Worm (Caenorhabditis elegans) whole organism, young adult: ENCODE measurements around the gene F27E5.5.
A peak's percentile ranks its signal among the peaks of the same experiment; 100 is the strongest.

ENCODE experiments used
- F33H1.4 ChIP-seq: fragments of 200-800 bp; sonication (Bioruptor generic); IDR thresholded peaks from 2 replicates; pipeline ENCODE4 v1.3.6; 2022; ENCODE audit warnings: missing genetic modification reagents, missing genetic modification characterization, missing compliant biosample characterization
- K11D2.4 ChIP-seq: fragments of 200-800 bp; sonication (Bioruptor generic); IDR thresholded peaks from 2 replicates; pipeline ENCODE4 v1.3.6; 2022; ENCODE audit warnings: missing genetic modification reagents, missing genetic modification characterization, missing compliant biosample characterization
- Y56A3A.18 ChIP-seq: fragments of 200-800 bp; sonication (Bioruptor generic); IDR thresholded peaks from 2 replicates; pipeline ENCODE4 v1.3.6; 2022; ENCODE audit warnings: missing genetic modification reagents, missing genetic modification characterization, missing compliant biosample characterization
- ama-1 ChIP-seq, 3 experiments: fragments of 150-350 bp in 1 of 3; sonication (generic microtip) in 2 of 3; optimal IDR thresholded peaks; 2 replicates each; lab custom pipeline; 2014 to 2018; ENCODE audit warnings: missing biosample characterization in 2 of 3, missing genetic modification characterization in 2 of 3, missing genetic modification reagents in 2 of 3
- aptf-2 ChIP-seq: fragments of 200-800 bp; sonication (Bioruptor generic); conservative IDR thresholded peaks from 2 replicates; pipeline ENCODE4 v1.3.6; 2022; ENCODE audit warnings: missing genetic modification reagents, missing genetic modification characterization, missing compliant biosample characterization
- atf-7 ChIP-seq: sonication (generic microtip); optimal IDR thresholded peaks from 2 replicates; lab custom pipeline; 2017; ENCODE audit warnings: mild to moderate bottlenecking, missing genetic modification characterization, missing compliant biosample characterization
- attf-5 ChIP-seq: fragments of 200-800 bp; sonication (Bioruptor generic); optimal IDR thresholded peaks from 2 replicates; lab custom pipeline; 2018; ENCODE audit warnings: mild to moderate bottlenecking, missing genetic modification characterization, missing compliant biosample characterization
- attf-6 ChIP-seq: fragments of 200-800 bp; sonication (Bioruptor generic); IDR thresholded peaks from 2 replicates; pipeline ENCODE4 v1.3.6; 2022; ENCODE audit warnings: missing genetic modification reagents, missing genetic modification characterization, missing compliant biosample characterization
- bed-2 ChIP-seq: fragments of 200-800 bp; sonication (Bioruptor generic); IDR thresholded peaks from 2 replicates; pipeline ENCODE4 v1.3.6; 2022; ENCODE audit warnings: missing genetic modification reagents, missing genetic modification characterization, missing compliant biosample characterization
- ceh-40 ChIP-seq: fragments of 200-800 bp; sonication (Bioruptor generic); IDR thresholded peaks from 2 replicates; pipeline ENCODE4 v1.3.6; 2022; ENCODE audit warnings: missing genetic modification characterization, missing compliant biosample characterization
- ceh-91 ChIP-seq: fragments of 200-800 bp; sonication (Bioruptor generic); IDR thresholded peaks from 2 replicates; pipeline ENCODE4 v1.3.6; 2022; ENCODE audit warnings: missing genetic modification reagents, missing genetic modification characterization, missing compliant biosample characterization
- die-1 ChIP-seq: sonication (generic microtip); optimal IDR thresholded peaks from 2 replicates; lab custom pipeline; 2016; ENCODE audit warnings: missing genotype, mild to moderate bottlenecking, missing genetic modification characterization, missing compliant biosample characterization
- efl-1 ChIP-seq: fragments of 150-350 bp; optimal IDR thresholded peaks from 2 replicates; lab custom pipeline; 2014; ENCODE audit warnings: missing biosample characterization, missing genetic modification reagents, missing genetic modification characterization
- egrh-3 ChIP-seq: fragments of 200-800 bp; sonication (Bioruptor generic); IDR thresholded peaks from 2 replicates; pipeline ENCODE4 v1.3.6; 2022; ENCODE audit warnings: missing genetic modification reagents, missing genetic modification characterization, missing compliant biosample characterization
- gei-17 ChIP-seq: fragments of 200-800 bp; sonication (Bioruptor generic); optimal IDR thresholded peaks from 2 replicates; lab custom pipeline; 2018; ENCODE audit warnings: mild to moderate bottlenecking, missing genetic modification characterization, missing compliant biosample characterization
- him-1 ChIP-seq: sonication (generic microtip); optimal IDR thresholded peaks from 2 replicates; lab custom pipeline; 2016; ENCODE audit warnings: missing genotype, missing genetic modification reagents, missing genetic modification characterization, missing compliant biosample characterization
- hlh-26 ChIP-seq: fragments of 200-800 bp; sonication (Bioruptor generic); conservative IDR thresholded peaks from 2 replicates; pipeline ENCODE4 v1.3.6; 2022; ENCODE audit warnings: missing genetic modification reagents, missing genetic modification characterization, missing compliant biosample characterization
- hmg-20 ChIP-seq: fragments of 200-800 bp; sonication (Bioruptor generic); IDR thresholded peaks from 2 replicates; pipeline ENCODE4 v1.3.6; 2022; ENCODE audit warnings: missing genetic modification reagents, missing genetic modification characterization, missing compliant biosample characterization
- lag-1 ChIP-seq: fragments of 200-800 bp; sonication (Bioruptor generic); IDR thresholded peaks from 2 replicates; pipeline ENCODE4 v1.3.6; 2022; ENCODE audit warnings: missing genetic modification reagents, missing genetic modification characterization, missing compliant biosample characterization
- let-526 ChIP-seq: fragments of 200-800 bp; sonication (Bioruptor generic); IDR thresholded peaks from 2 replicates; pipeline ENCODE4 v1.3.6; 2022; ENCODE audit warnings: missing genetic modification reagents, missing genetic modification characterization, missing compliant biosample characterization
- let-607 ChIP-seq, 2 experiments: fragments of 200-800 bp in 1 of 2; sonication (Bioruptor generic) in 1 of 2; sonication (generic microtip) in 1 of 2; optimal IDR thresholded peaks; 2 replicates each; lab custom pipeline; 2016 to 2018; ENCODE audit warnings: mild to moderate bottlenecking in 2 of 2, missing compliant biosample characterization in 2 of 2, missing genetic modification characterization in 2 of 2, moderate library complexity in 2 of 2, missing genotype in 1 of 2
- lin-35 ChIP-seq, 3 experiments: fragments of 150-350 bp in 2 of 3; sonication (generic microtip) in 1 of 3; optimal IDR thresholded peaks; 2 replicates each; lab custom pipeline; 2014 to 2018; ENCODE audit warnings: missing biosample characterization in 3 of 3, missing genetic modification characterization in 3 of 3, missing genetic modification reagents in 3 of 3
- madf-6 ChIP-seq: fragments of 200-800 bp; sonication (Bioruptor generic); IDR thresholded peaks from 2 replicates; pipeline ENCODE4 v1.3.6; 2022; ENCODE audit warnings: missing genetic modification reagents, missing genetic modification characterization, missing compliant biosample characterization
- mel-28 ChIP-seq: sonication (generic microtip); optimal IDR thresholded peaks from 2 replicates; lab custom pipeline; 2016; ENCODE audit warnings: borderline replicate concordance, mild to moderate bottlenecking, missing genetic modification characterization, missing compliant biosample characterization
- mxl-1 ChIP-seq: sonication (generic microtip); optimal IDR thresholded peaks from 2 replicates; lab custom pipeline; 2016; ENCODE audit warnings: missing genetic modification characterization, missing compliant biosample characterization
- nfya-1 ChIP-seq: sonication (generic microtip); optimal IDR thresholded peaks from 2 replicates; lab custom pipeline; 2017; ENCODE audit warnings: antibody characterized with exemption, missing compliant biosample characterization, missing genetic modification characterization, borderline replicate concordance; ENCODE audit not compliant: insufficient read depth
- nfyb-1 ChIP-seq: fragments of 200-800 bp; sonication (Bioruptor generic); IDR thresholded peaks from 2 replicates; pipeline ENCODE4 v1.3.6; 2022; ENCODE audit warnings: missing genetic modification reagents, missing genetic modification characterization, missing compliant biosample characterization
- nhr-80 ChIP-seq: sonication (generic microtip); optimal IDR thresholded peaks from 2 replicates; lab custom pipeline; 2016; ENCODE audit warnings: missing genetic modification characterization, missing compliant biosample characterization
- pha-4 ChIP-seq: fragments of 150-350 bp; sonication (generic microtip); optimal IDR thresholded peaks from 2 replicates; lab custom pipeline; 2014; ENCODE audit warnings: missing biosample characterization, missing genetic modification reagents, missing genetic modification characterization
- rcor-1 ChIP-seq: fragments of 200-800 bp; sonication (Bioruptor generic); IDR thresholded peaks from 2 replicates; pipeline ENCODE4 v1.3.6; 2022; ENCODE audit warnings: missing genetic modification reagents, missing genetic modification characterization, missing compliant biosample characterization
- repo-1 ChIP-seq: sonication (generic microtip); optimal IDR thresholded peaks from 2 replicates; lab custom pipeline; 2017; ENCODE audit warnings: mild to moderate bottlenecking, missing genetic modification characterization, missing compliant biosample characterization
- rpc-1 ChIP-seq, 2 experiments: fragments of 150-350 bp in 1 of 2; sonication (generic microtip) in 1 of 2; optimal IDR thresholded peaks; 2 replicates each; lab custom pipeline; 2014 to 2018; ENCODE audit warnings: missing biosample characterization in 1 of 2, missing genetic modification characterization in 1 of 2, missing genetic modification reagents in 1 of 2, missing genotype in 1 of 2
- snpc-1.1 ChIP-seq: sonication (generic microtip); optimal IDR thresholded peaks from 2 replicates; lab custom pipeline; 2017; ENCODE audit warnings: missing genetic modification characterization, mild to moderate bottlenecking, missing compliant biosample characterization, antibody characterized with exemption, moderate library complexity, missing genotype, missing genetic modification reagents; ENCODE audit not compliant: insufficient read depth
- ztf-26 ChIP-seq: sonication (generic microtip); optimal IDR thresholded peaks from 2 replicates; lab custom pipeline; 2017; ENCODE audit warnings: missing genetic modification characterization, missing compliant biosample characterization
- ztf-3 ChIP-seq: fragments of 200-800 bp; sonication (Bioruptor generic); optimal IDR thresholded peaks from 2 replicates; lab custom pipeline; 2018; ENCODE audit warnings: mild to moderate bottlenecking, missing genetic modification characterization, missing compliant biosample characterization

Gene F27E5.5

ce11 chrII:10144092-10144491, 12.4 kb upstream of the F27E5.5 start, which contains the start of gene F27E5.3:
TSS of gene F27E5.3 (minus strand) at chrII:10144192.
- TF ChIP-seq pha-4 (tag; lab: Kevin White, UChicago) (no peak), hmg-20 (no peak), lag-1 (GFP tag; lab: Robert Waterston, UW) (no peak), F33H1.4 (no peak), ama-1 (optimal IDR thresholded peaks at IDR 0.05; lab: Kevin White, UChicago) (no peak), ama-1 (GFP tag; optimal IDR thresholded peaks at IDR 0.05; lab: Kevin White, UChicago) (no peak), nfyb-1 (GFP tag; lab: Robert Waterston, UW) (no peak), lin-35 (GFP tag; optimal IDR thresholded peaks at IDR 0.05; lab: Kevin White, UChicago) (no peak), egrh-3 (GFP tag; lab: Robert Waterston, UW) (no peak), ztf-26 (no peak), atf-7 (tag; lab: Kevin White, UChicago) (no peak), ceh-91 (GFP tag; lab: Robert Waterston, UW) (no peak), rpc-1 (optimal IDR thresholded peaks at IDR 0.05; lab: Kevin White, UChicago) (no peak), rpc-1 (tag; optimal IDR thresholded peaks at IDR 0.05; lab: Kevin White, UChicago) (no peak), aptf-2 (GFP tag; lab: Robert Waterston, UW) (no peak), die-1 (tag; lab: Kevin White, UChicago) (no peak), let-607 (tag; optimal IDR thresholded peaks at IDR 0.05; lab: Kevin White, UChicago) (no peak), ztf-3 (GFP tag; lab: Kevin White, UChicago) (no peak), bed-2 (no peak), rcor-1 (no peak), snpc-1.1 (no peak)
- TF ChIP-seq, all 124 proteins: peak for 0

ce11 chrII:10139177-10139640, 7.5 kb upstream of the F27E5.5 start, which contains the start of gene asah-2:
TSS of gene asah-2 (plus strand) at chrII:10139590.
- TF ChIP-seq lag-1 (GFP tag; lab: Robert Waterston, UW): no peak
- no peak for TF ChIP-seq die-1 (tag; lab: Kevin White, UChicago)
- TF ChIP-seq nhr-80: peak; percentile 68
- no peak for TF ChIP-seq hlh-26 (GFP tag; lab: Robert Waterston, UW)
- TF ChIP-seq aptf-2 (GFP tag; lab: Robert Waterston, UW): no peak
- no peak for TF ChIP-seq him-1 (tag; lab: Kevin White, UChicago)
- TF ChIP-seq mel-28 (tag; lab: Kevin White, UChicago): no peak
- TF ChIP-seq gei-17 (GFP tag; lab: Kevin White, UChicago): no peak

ce11 chrII:10137358-10137757, 5.7 kb upstream of the F27E5.5 start, which contains the start of gene phg-1:
TSS of gene phg-1 (plus strand) at chrII:10137658.
- TF ChIP-seq ceh-40 (GFP tag; lab: Robert Waterston, UW) (no peak), K11D2.4 (GFP tag; lab: Robert Waterston, UW) (no peak), efl-1 (GFP tag; lab: Kevin White, UChicago) (no peak), hlh-26 (GFP tag; lab: Robert Waterston, UW) (no peak), nfya-1 (tag; lab: Kevin White, UChicago) (no peak), attf-5 (GFP tag; lab: Kevin White, UChicago) (no peak), repo-1 (tag; lab: Kevin White, UChicago) (no peak), attf-6 (GFP tag; lab: Robert Waterston, UW) (no peak), Y56A3A.18 (GFP tag; lab: Robert Waterston, UW) (no peak), rcor-1 (no peak), mxl-1 (tag; lab: Kevin White, UChicago) (no peak), aptf-2 (GFP tag; lab: Robert Waterston, UW) (no peak), madf-6 (GFP tag; lab: Robert Waterston, UW) (no peak), let-526 (GFP tag; lab: Robert Waterston, UW) (no peak)
